Worm (Caenorhabditis elegans) whole organism, early embryonic: Measurements from ENCODE around the gene C53A5.2.
A peak's percentile ranks its signal among the peaks of the same experiment; 100 is the strongest.

Source experiments
- B0310.2 ChIP-seq: sonication (generic microtip); optimal IDR thresholded peaks from 2 replicates; lab custom pipeline; 2016; ENCODE audit warnings: mild to moderate bottlenecking, missing genetic modification characterization, missing compliant biosample characterization
- F13C5.2 ChIP-seq: sonication (generic microtip); optimal IDR thresholded peaks from 2 replicates; lab custom pipeline; 2017; ENCODE audit warnings: mild to moderate bottlenecking, missing genetic modification characterization, inconsistent platforms, missing compliant biosample characterization
- aly-1 ChIP-seq: sonication (generic microtip); optimal IDR thresholded peaks from 2 replicates; lab custom pipeline; 2016; ENCODE audit warnings: missing genetic modification characterization, missing compliant biosample characterization
- ama-1 ChIP-seq: fragments of 150-350 bp; optimal IDR thresholded peaks from 2 replicates; lab custom pipeline; 2014
- ceh-13 ChIP-seq: fragments of 200-800 bp; sonication (Bioruptor generic); optimal IDR thresholded peaks from 2 replicates; lab custom pipeline; 2018; ENCODE audit warnings: mild to moderate bottlenecking, missing genetic modification characterization, missing compliant biosample characterization
- ceh-36 ChIP-seq: sonication (generic microtip); optimal IDR thresholded peaks from 2 replicates; lab custom pipeline; 2016; ENCODE audit warnings: missing genetic modification characterization, inconsistent platforms, missing compliant biosample characterization
- ets-7 ChIP-seq: sonication (generic microtip); optimal IDR thresholded peaks from 2 replicates; lab custom pipeline; 2016; ENCODE audit warnings: missing genotype, missing genetic modification characterization, missing compliant biosample characterization
- flt-1 ChIP-seq: fragments of 200-800 bp; sonication (Bioruptor generic); IDR thresholded peaks from 2 replicates; pipeline ENCODE4 v1.3.6; 2022; ENCODE audit warnings: missing genetic modification characterization, missing compliant biosample characterization
- hmbx-1 ChIP-seq: sonication (generic microtip); optimal IDR thresholded peaks from 2 replicates; lab custom pipeline; 2016; ENCODE audit warnings: mild to moderate bottlenecking, missing genetic modification characterization, missing compliant biosample characterization
- hmg-4 ChIP-seq: fragments of 200-800 bp; sonication (Bioruptor generic); optimal IDR thresholded peaks from 2 replicates; lab custom pipeline; 2018; ENCODE audit warnings: mild to moderate bottlenecking, missing genetic modification characterization, missing compliant biosample characterization
- hnd-1 ChIP-seq: sonication (generic microtip); optimal IDR thresholded peaks from 2 replicates; lab custom pipeline; 2016; ENCODE audit warnings: missing genetic modification characterization, missing compliant biosample characterization
- pes-1 ChIP-seq: fragments of 200-800 bp; sonication (Bioruptor generic); IDR thresholded peaks from 2 replicates; pipeline ENCODE4 v1.3.6; 2022; ENCODE audit warnings: missing genetic modification reagents, missing genetic modification characterization, missing compliant biosample characterization
- scrt-1 ChIP-seq: fragments of 200-800 bp; sonication (Bioruptor generic); IDR thresholded peaks from 2 replicates; pipeline ENCODE4 v1.3.6; 2022; ENCODE audit warnings: missing genetic modification characterization, missing compliant biosample characterization
- sea-1 ChIP-seq: fragments of 200-800 bp; sonication (Bioruptor generic); conservative IDR thresholded peaks from 2 replicates; pipeline ENCODE4 v1.3.6; 2022; ENCODE audit warnings: missing genetic modification characterization, missing compliant biosample characterization
- tbx-11 ChIP-seq: fragments of 200-800 bp; sonication (Bioruptor generic); IDR thresholded peaks from 2 replicates; pipeline ENCODE4 v1.3.6; 2022; ENCODE audit warnings: missing genetic modification characterization, missing compliant biosample characterization
- tbx-37 ChIP-seq: fragments of 200-800 bp; sonication (Bioruptor generic); conservative IDR thresholded peaks from 2 replicates; pipeline ENCODE4 v1.3.6; 2022; ENCODE audit warnings: missing genetic modification reagents, missing genetic modification characterization, missing compliant biosample characterization
- tra-4 ChIP-seq: sonication (generic microtip); optimal IDR thresholded peaks from 2 replicates; lab custom pipeline; 2017; ENCODE audit warnings: missing genetic modification characterization, missing compliant biosample characterization

The C53A5.2 gene

ce11 chrV:14508556-14508955, 14.4 kb downstream of the C53A5.2 start:
- no peak for TF ChIP-seq aly-1 (tag; lab: Kevin White, UChicago)
- TF ChIP-seq pes-1 (GFP tag; lab: Robert Waterston, UW) = no peak
- no peak for TF ChIP-seq B0310.2 (tag; lab: Kevin White, UChicago)
- TF ChIP-seq tbx-37 (GFP tag; lab: Robert Waterston, UW) = no peak
- TF ChIP-seq tra-4 (tag; lab: Kevin White, UChicago) = no peak
- no peak for TF ChIP-seq F13C5.2
- TF ChIP-seq tbx-11 = no peak

ce11 chrV:14508005-14508521, 14.9 kb downstream of the C53A5.2 start, which contains the start of gene R02D5.1:
TSS of gene R02D5.1 (plus strand) at chrV:14508249.
- no peak for TF ChIP-seq ets-7 (tag; lab: Kevin White, UChicago)
- peak; percentile 21 for TF ChIP-seq hmg-4 (GFP tag; lab: Kevin White, UChicago)

ce11 chrV:14506713-14507675, 16.0 kb downstream of the C53A5.2 start:
- TF ChIP-seq ceh-13 = no peak
- TF ChIP-seq sea-1 (GFP tag; lab: Robert Waterston, UW) = no peak
- TF ChIP-seq ceh-36 (tag; lab: Kevin White, UChicago) = no peak
- TF ChIP-seq aly-1 (tag; lab: Kevin White, UChicago) = no peak
- TF ChIP-seq pes-1 (GFP tag; lab: Robert Waterston, UW) = no peak
- no peak for TF ChIP-seq scrt-1 (GFP tag; lab: Robert Waterston, UW)
- TF ChIP-seq ets-7 (tag; lab: Kevin White, UChicago) = no peak
- TF ChIP-seq tbx-11 = no peak
- TF ChIP-seq tbx-37 (GFP tag; lab: Robert Waterston, UW) = no peak
- TF ChIP-seq B0310.2 (tag; lab: Kevin White, UChicago) = no peak
- TF ChIP-seq flt-1 (GFP tag; lab: Robert Waterston, UW) = no peak
- TF ChIP-seq hmg-4 (GFP tag; lab: Kevin White, UChicago) = no peak

- no peak for TF ChIP-seq tbx-37 (GFP tag; lab: Robert Waterston, UW)
- TF ChIP-seq hmg-4 (GFP tag; lab: Kevin White, UChicago) = peak; percentile 68
Observed at ce11 chrV:14505745-14506214, 17.2 kb downstream of the C53A5.2 start.

- TF ChIP-seq aly-1 (tag; lab: Kevin White, UChicago) = no peak
- 0 out of 2 replicates have a peak, but pooled peaks have one; percentile 49 for TF ChIP-seq scrt-1 (GFP tag; lab: Robert Waterston, UW)
- TF ChIP-seq tbx-11 = no peak
- no peak for TF ChIP-seq tra-4 (tag; lab: Kevin White, UChicago)
- peak; percentile 29; the same call in 1 of the 2 replicates for TF ChIP-seq pes-1 (GFP tag; lab: Robert Waterston, UW)
- no peak for TF ChIP-seq F13C5.2
- no peak for TF ChIP-seq hmbx-1
- no peak for TF ChIP-seq B0310.2 (tag; lab: Kevin White, UChicago)
- no peak for TF ChIP-seq ceh-13
- TF ChIP-seq sea-1 (GFP tag; lab: Robert Waterston, UW) = 0 out of 2 replicates have a peak, but pooled peaks have one; percentile 45
- TF ChIP-seq ets-7 (tag; lab: Kevin White, UChicago) = no peak
- TF ChIP-seq ceh-36 (tag; lab: Kevin White, UChicago) = no peak
- TF ChIP-seq hnd-1 (tag; lab: Kevin White, UChicago) = no peak
- peak; percentile 44 for TF ChIP-seq hmg-4 (GFP tag; lab: Kevin White, UChicago)
- TF ChIP-seq ama-1 = no peak
- no peak for TF ChIP-seq tbx-37 (GFP tag; lab: Robert Waterston, UW)
- no peak for TF ChIP-seq flt-1 (GFP tag; lab: Robert Waterston, UW)
Observed at ce11 chrV:14504774-14505173, 18.2 kb downstream of the C53A5.2 start.

ce11 chrV:14504120-14504519, 18.9 kb downstream of the C53A5.2 start:
- TF ChIP-seq tra-4 (tag; lab: Kevin White, UChicago) (no peak), hmbx-1 (no peak), flt-1 (GFP tag; lab: Robert Waterston, UW) (no peak), F13C5.2 (no peak), hnd-1 (tag; lab: Kevin White, UChicago) (no peak), sea-1 (GFP tag; lab: Robert Waterston, UW) (no peak)

ce11 chrV:14503065-14503464, 19.9 kb downstream of the C53A5.2 start:
- no peak for TF ChIP-seq sea-1 (GFP tag; lab: Robert Waterston, UW)
- TF ChIP-seq hmbx-1 = no peak
- no peak for TF ChIP-seq pes-1 (GFP tag; lab: Robert Waterston, UW)
- no peak for TF ChIP-seq tra-4 (tag; lab: Kevin White, UChicago)
- no peak for TF ChIP-seq hnd-1 (tag; lab: Kevin White, UChicago)
- no peak for TF ChIP-seq tbx-11
- no peak for TF ChIP-seq scrt-1 (GFP tag; lab: Robert Waterston, UW)

- TF ChIP-seq ceh-36 (tag; lab: Kevin White, UChicago) (no peak), hmg-4 (GFP tag; lab: Kevin White, UChicago) (peak; percentile 70), B0310.2 (tag; lab: Kevin White, UChicago) (peak; percentile 1), pes-1 (GFP tag; lab: Robert Waterston, UW) (no peak), ets-7 (tag; lab: Kevin White, UChicago) (no peak), flt-1 (GFP tag; lab: Robert Waterston, UW) (peak; percentile 28; the same call in 1 of the 2 replicates), tbx-11 (no peak)
Observed at ce11 chrV:14501136-14501535, 21.9 kb downstream of the C53A5.2 start, which contains the start of gene R02D5.24. TSS of gene R02D5.24 (plus strand) at chrV:14501340.
